Fruit fly (Drosophila melanogaster) whole organism, prepupa: Measurements from ENCODE around the gene CG14020.
A peak's percentile ranks its signal among the peaks of the same experiment; 100 is the strongest.

ENCODE experiments used
- Blimp-1 ChIP-seq: fragments of 200-800 bp; sonication (Bioruptor generic); optimal IDR thresholded peaks from 3 replicates; lab custom pipeline; 2017; ENCODE audit warnings: missing biosample characterization, missing genetic modification characterization, mild to moderate bottlenecking, moderate library complexity, missing genetic modification reagents
- CG10669 ChIP-seq: fragments of 200-800 bp; sonication (Bioruptor generic); optimal IDR thresholded peaks from 3 replicates; lab custom pipeline; 2018; ENCODE audit warnings: missing biosample characterization, mild to moderate bottlenecking, missing genetic modification characterization, moderate library complexity
- CG11294 ChIP-seq: fragments of 200-800 bp; sonication (Bioruptor generic); IDR thresholded peaks from 2 replicates; pipeline ENCODE4 v1.3.6; 2022; ENCODE audit warnings: missing biosample characterization, missing genetic modification characterization
- CG11762 ChIP-seq: fragments of 200-800 bp; sonication (Bioruptor generic); optimal IDR thresholded peaks from 3 replicates; lab custom pipeline; 2016; ENCODE audit warnings: missing biosample characterization, missing genetic modification characterization; ENCODE audit not compliant: insufficient read depth
- CG11902 ChIP-seq: fragments of 200-800 bp; sonication (Bioruptor generic); optimal IDR thresholded peaks from 3 replicates; lab custom pipeline; 2016; ENCODE audit warnings: missing biosample characterization, missing genetic modification characterization
- CG15336 ChIP-seq: fragments of 200-800 bp; sonication (Bioruptor generic); IDR thresholded peaks from 2 replicates; pipeline ENCODE4 v1.3.6; 2022; ENCODE audit warnings: missing biosample characterization, missing genetic modification characterization
- CG1621 ChIP-seq: fragments of 200-800 bp; sonication (Bioruptor generic); optimal IDR thresholded peaks from 3 replicates; lab custom pipeline; 2018; ENCODE audit warnings: missing biosample characterization, mild to moderate bottlenecking, missing genetic modification characterization
- CG16779 ChIP-seq: fragments of 200-800 bp; sonication (Bioruptor generic); optimal IDR thresholded peaks from 3 replicates; lab custom pipeline; 2017; ENCODE audit warnings: missing biosample characterization, mild to moderate bottlenecking, missing genetic modification characterization
- CG3032 ChIP-seq: fragments of 200-800 bp; optimal IDR thresholded peaks from 2 replicates; lab custom pipeline; 2019; ENCODE audit warnings: missing biosample characterization, mild to moderate bottlenecking, missing genetic modification characterization, moderate library complexity
- CG31627 ChIP-seq: fragments of 200-800 bp; sonication (Bioruptor generic); optimal IDR thresholded peaks from 3 replicates; lab custom pipeline; 2016; ENCODE audit warnings: missing biosample characterization, missing genetic modification characterization
- CG32006 ChIP-seq: fragments of 200-800 bp; sonication (Bioruptor generic); optimal IDR thresholded peaks from 3 replicates; lab custom pipeline; 2017; ENCODE audit warnings: missing biosample characterization, mild to moderate bottlenecking, missing genetic modification characterization
- CG34406 ChIP-seq: fragments of 200-800 bp; sonication (Bioruptor generic); optimal IDR thresholded peaks from 3 replicates; lab custom pipeline; 2016; ENCODE audit warnings: missing biosample characterization, missing genetic modification characterization
- CG3919 ChIP-seq: fragments of 200-800 bp; sonication (Bioruptor generic); optimal IDR thresholded peaks from 3 replicates; lab custom pipeline; 2016; ENCODE audit warnings: missing biosample characterization, missing genetic modification characterization
- CG4318 ChIP-seq: fragments of 200-800 bp; sonication (Bioruptor generic); optimal IDR thresholded peaks from 3 replicates; lab custom pipeline; 2017; ENCODE audit warnings: missing biosample characterization, mild to moderate bottlenecking, missing genetic modification characterization
- CG6163 ChIP-seq: fragments of 200-800 bp; sonication (Bioruptor generic); IDR thresholded peaks from 3 replicates; pipeline ENCODE4 v1.3.6; 2022; ENCODE audit warnings: missing biosample characterization, missing genetic modification characterization
- CG6276 ChIP-seq: fragments of 200-800 bp; sonication (Bioruptor generic); optimal IDR thresholded peaks from 2 replicates; lab custom pipeline; 2017; ENCODE audit warnings: missing biosample characterization, mild to moderate bottlenecking, missing genetic modification characterization
- CG6792 ChIP-seq: fragments of 200-800 bp; sonication (Bioruptor generic); optimal IDR thresholded peaks from 3 replicates; lab custom pipeline; 2016; ENCODE audit warnings: missing biosample characterization, missing genetic modification characterization
- CG6808 ChIP-seq: fragments of 200-800 bp; sonication (Bioruptor generic); optimal IDR thresholded peaks from 3 replicates; lab custom pipeline; 2017; ENCODE audit warnings: missing biosample characterization, missing genetic modification characterization, mild to moderate bottlenecking, moderate library complexity, missing genetic modification reagents
- CG6854 ChIP-seq: fragments of 200-800 bp; sonication (Bioruptor generic); optimal IDR thresholded peaks from 2 replicates; lab custom pipeline; 2017; ENCODE audit warnings: missing biosample characterization, mild to moderate bottlenecking, missing genetic modification characterization
- CG7368 ChIP-seq: fragments of 200-800 bp; sonication (Bioruptor generic); optimal IDR thresholded peaks from 3 replicates; lab custom pipeline; 2016; ENCODE audit warnings: missing biosample characterization, missing genetic modification characterization
- CG8119 ChIP-seq: fragments of 200-800 bp; sonication (Bioruptor generic); IDR thresholded peaks from 3 replicates; pipeline ENCODE4 v1.3.6; 2022; ENCODE audit warnings: missing biosample characterization, missing genetic modification characterization
- CG8319 ChIP-seq: fragments of 200-800 bp; sonication (Bioruptor generic); optimal IDR thresholded peaks from 3 replicates; lab custom pipeline; 2016; ENCODE audit warnings: missing biosample characterization, missing genetic modification characterization
- CG8632 ChIP-seq: fragments of 200-800 bp; sonication (Bioruptor generic); optimal IDR thresholded peaks from 3 replicates; lab custom pipeline; 2016; ENCODE audit warnings: missing biosample characterization, missing genetic modification characterization
- CG9139 ChIP-seq: fragments of 200-800 bp; sonication (Bioruptor generic); optimal IDR thresholded peaks from 3 replicates; lab custom pipeline; 2017; ENCODE audit warnings: missing biosample characterization, mild to moderate bottlenecking, missing genetic modification characterization
- Eip75B ChIP-seq: fragments of 200-800 bp; sonication (Bioruptor generic); optimal IDR thresholded peaks from 3 replicates; lab custom pipeline; 2016; ENCODE audit warnings: missing biosample characterization, missing genetic modification characterization
- Eip93F ChIP-seq: fragments of 200-800 bp; sonication (Bioruptor generic); optimal IDR thresholded peaks from 2 replicates; lab custom pipeline; 2016; ENCODE audit warnings: missing biosample characterization, mild to moderate bottlenecking, missing genetic modification characterization
- Ets21C ChIP-seq: fragments of 200-800 bp; sonication (Bioruptor generic); optimal IDR thresholded peaks from 3 replicates; lab custom pipeline; 2016; ENCODE audit warnings: missing biosample characterization, missing genetic modification characterization
- Ets96B ChIP-seq: fragments of 200-800 bp; optimal IDR thresholded peaks from 2 replicates; lab custom pipeline; 2019; ENCODE audit warnings: missing biosample characterization, mild to moderate bottlenecking, missing genetic modification characterization, moderate library complexity
- Gug ChIP-seq: fragments of 200-800 bp; sonication (Bioruptor generic); IDR thresholded peaks from 2 replicates; pipeline ENCODE4 v1.3.6; 2022; ENCODE audit warnings: missing biosample characterization, missing genetic modification characterization
- Hr4 ChIP-seq: fragments of 200-800 bp; sonication (Bioruptor generic); optimal IDR thresholded peaks from 3 replicates; lab custom pipeline; 2016; ENCODE audit warnings: missing biosample characterization, missing genetic modification characterization
- Lpt ChIP-seq: fragments of 200-800 bp; sonication (Bioruptor generic); optimal IDR thresholded peaks from 3 replicates; lab custom pipeline; 2016; ENCODE audit warnings: missing biosample characterization, missing genetic modification characterization
- Met ChIP-seq: fragments of 200-800 bp; sonication (Bioruptor generic); optimal IDR thresholded peaks from 3 replicates; lab custom pipeline; 2016; ENCODE audit warnings: missing biosample characterization, missing genetic modification characterization
- OdsH ChIP-seq: fragments of 200-800 bp; sonication (Bioruptor generic); optimal IDR thresholded peaks from 3 replicates; lab custom pipeline; 2016; ENCODE audit warnings: missing biosample characterization, missing genetic modification characterization
- Smox ChIP-seq: fragments of 200-800 bp; sonication (Bioruptor generic); optimal IDR thresholded peaks from 3 replicates; lab custom pipeline; 2016; ENCODE audit warnings: missing biosample characterization, missing genetic modification characterization
- Sox102F ChIP-seq: fragments of 200-800 bp; sonication (Bioruptor generic); optimal IDR thresholded peaks from 2 replicates; lab custom pipeline; 2016; ENCODE audit warnings: missing biosample characterization, mild to moderate bottlenecking, missing genetic modification characterization
- Sox14 ChIP-seq: fragments of 200-800 bp; sonication (Bioruptor generic); optimal IDR thresholded peaks from 3 replicates; lab custom pipeline; 2016; ENCODE audit warnings: missing biosample characterization, missing genetic modification characterization
- Sox15 ChIP-seq: fragments of 200-800 bp; sonication (Bioruptor generic); optimal IDR thresholded peaks from 3 replicates; lab custom pipeline; 2016; ENCODE audit warnings: missing biosample characterization, missing genetic modification characterization
- achi ChIP-seq: fragments of 200-800 bp; sonication (Bioruptor generic); optimal IDR thresholded peaks from 3 replicates; lab custom pipeline; 2016; ENCODE audit warnings: missing biosample characterization, missing genetic modification characterization
- acj6 ChIP-seq: fragments of 200-800 bp; sonication (Bioruptor generic); optimal IDR thresholded peaks from 3 replicates; lab custom pipeline; 2016; ENCODE audit warnings: missing biosample characterization, missing genetic modification characterization
- cyc ChIP-seq: fragments of 200-800 bp; sonication (Bioruptor generic); optimal IDR thresholded peaks from 3 replicates; lab custom pipeline; 2016; ENCODE audit warnings: missing biosample characterization, missing genetic modification characterization
- dsx ChIP-seq: fragments of 200-800 bp; optimal IDR thresholded peaks from 3 replicates; lab custom pipeline; 2019; ENCODE audit warnings: missing biosample characterization, mild to moderate bottlenecking, missing genetic modification characterization, moderate library complexity; ENCODE audit not compliant: poor library complexity, severe bottlenecking
- eg ChIP-seq: fragments of 200-800 bp; sonication (Bioruptor generic); IDR thresholded peaks from 3 replicates; pipeline ENCODE4 v1.3.6; 2022; ENCODE audit warnings: missing biosample characterization, missing genetic modification characterization
- esn ChIP-seq: fragments of 200-800 bp; sonication (Bioruptor generic); optimal IDR thresholded peaks from 2 replicates; lab custom pipeline; 2016; ENCODE audit warnings: missing biosample characterization, mild to moderate bottlenecking, missing genetic modification characterization, moderate library complexity
- fd85E ChIP-seq: fragments of 200-800 bp; sonication (Bioruptor generic); optimal IDR thresholded peaks from 3 replicates; lab custom pipeline; 2016; ENCODE audit warnings: missing biosample characterization, missing genetic modification characterization
- fkh ChIP-seq: fragments of 200-800 bp; sonication (Bioruptor generic); optimal IDR thresholded peaks from 3 replicates; lab custom pipeline; 2017; ENCODE audit warnings: missing biosample characterization, mild to moderate bottlenecking, missing genetic modification characterization, moderate library complexity
- lz ChIP-seq: fragments of 200-800 bp; sonication (Bioruptor generic); optimal IDR thresholded peaks from 3 replicates; lab custom pipeline; 2016; ENCODE audit warnings: missing biosample characterization, missing genetic modification characterization
- net ChIP-seq: fragments of 200-800 bp; sonication (Bioruptor generic); optimal IDR thresholded peaks from 3 replicates; lab custom pipeline; 2016; ENCODE audit warnings: missing biosample characterization, missing genetic modification characterization
- pdm3 ChIP-seq: fragments of 200-800 bp; sonication (Bioruptor generic); optimal IDR thresholded peaks from 3 replicates; lab custom pipeline; 2016; ENCODE audit warnings: missing biosample characterization, missing genetic modification characterization
- spab ChIP-seq: fragments of 200-800 bp; sonication (Bioruptor generic); optimal IDR thresholded peaks from 2 replicates; lab custom pipeline; 2017; ENCODE audit warnings: missing biosample characterization, mild to moderate bottlenecking, missing genetic modification characterization, missing genetic modification reagents
- ss ChIP-seq, 2 experiments: fragments of 200-800 bp; sonication (Bioruptor generic); optimal IDR thresholded peaks; 2 replicates in 1 of 2; 3 replicates in 1 of 2; lab custom pipeline; 2017 to 2018; ENCODE audit warnings: mild to moderate bottlenecking in 2 of 2, missing biosample characterization in 2 of 2, missing genetic modification characterization in 2 of 2, moderate library complexity in 1 of 2
- topi ChIP-seq: fragments of 200-800 bp; sonication (Bioruptor generic); optimal IDR thresholded peaks from 3 replicates; lab custom pipeline; 2016; ENCODE audit warnings: missing biosample characterization, missing genetic modification characterization
- vri ChIP-seq: fragments of 200-800 bp; sonication (Bioruptor generic); optimal IDR thresholded peaks from 3 replicates; lab custom pipeline; 2016; ENCODE audit warnings: missing biosample characterization, mild to moderate bottlenecking, missing genetic modification characterization

CG14020 gene

DNA sequence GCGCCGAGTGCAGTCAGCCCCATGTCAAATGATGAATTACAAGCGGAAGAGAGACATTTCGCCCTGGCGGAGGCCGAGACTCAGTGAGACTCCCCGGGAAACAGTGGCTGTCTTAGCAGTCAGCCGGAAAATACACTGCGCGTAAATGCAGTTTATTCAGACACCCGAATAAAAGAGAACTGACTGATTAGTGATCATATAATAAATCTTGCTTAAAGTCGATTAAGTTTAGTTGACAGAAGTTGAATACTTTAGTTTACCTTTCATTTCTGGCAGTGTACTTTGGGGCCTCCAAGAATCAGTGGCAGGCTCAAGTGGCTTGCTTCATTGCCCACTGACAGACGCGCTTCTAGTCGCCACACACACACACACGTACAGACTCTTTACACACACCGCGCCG, 26.3 kb upstream of the CG14020 start:
- TF ChIP-seq CG6163 (GFP tag; lab: Robert Waterston, UW) (peak; percentile 87), CG31627 (peak; percentile 37), CG1621 (tag; lab: Kevin White, UChicago) (peak; percentile 79), Sox14 (GFP tag; lab: Kevin White, UChicago) (peak; percentile 77), Ets21C (no peak), net (GFP tag; lab: Kevin White, UChicago) (peak; percentile 56), CG8119 (GFP tag; lab: Robert Waterston, UW) (peak; percentile 75), CG11762 (GFP tag; lab: Kevin White, UChicago) (peak; percentile 55), Hr4 (GFP tag; lab: Kevin White, UChicago) (peak; percentile 51), topi (GFP tag; lab: Kevin White, UChicago) (peak; percentile 51), CG6854 (no peak), Sox15 (peak; percentile 50), fd85E (GFP tag; lab: Kevin White, UChicago) (no peak), pdm3 (GFP tag; lab: Kevin White, UChicago) (peak; percentile 67), Eip75B (GFP tag; lab: Kevin White, UChicago) (peak; percentile 76), CG9139 (peak; percentile 67), CG10669 (GFP tag; lab: Kevin White, UChicago) (peak; percentile 81), CG34406 (peak; percentile 46), CG4318 (GFP tag; lab: Kevin White, UChicago) (peak; percentile 42), OdsH (GFP tag; lab: Kevin White, UChicago) (peak; percentile 67), spab (GFP tag; lab: Kevin White, UChicago) (peak; percentile 76), dsx (GFP tag; lab: Kevin White, UChicago) (peak; percentile 61), CG3032 (peak; percentile 74), Sox102F (GFP tag; lab: Kevin White, UChicago) (peak; percentile 30), Smox (GFP tag; lab: Kevin White, UChicago) (no peak), esn (GFP tag; lab: Kevin White, UChicago) (peak; percentile 63), vri (GFP tag; lab: Kevin White, UChicago) (peak; percentile 2), CG15336 (GFP tag; lab: Robert Waterston, UW) (peak; percentile 56; the same call in 1 of the 2 replicates), CG8632 (GFP tag; lab: Kevin White, UChicago) (peak; percentile 43), Gug (GFP tag; lab: Robert Waterston, UW) (peak; percentile 56; the same call in 1 of the 2 replicates), Ets96B (peak; percentile 79), eg (peak; percentile 73), acj6 (peak; percentile 69), lz (GFP tag; lab: Kevin White, UChicago) (peak; percentile 23), Met (GFP tag; lab: Kevin White, UChicago) (peak; percentile 59), fkh (GFP tag; lab: Kevin White, UChicago) (no peak), CG16779 (tag; lab: Kevin White, UChicago) (peak; percentile 62), CG11294 (no peak), Lpt (GFP tag; lab: Kevin White, UChicago) (peak; percentile 42), CG6276 (GFP tag; lab: Kevin White, UChicago) (peak; percentile 29), CG8319 (GFP tag; lab: Kevin White, UChicago) (peak; percentile 45), CG6808 (peak; percentile 77), CG11902 (GFP tag; lab: Kevin White, UChicago) (peak; percentile 18), Blimp-1 (GFP tag; lab: Kevin White, UChicago) (no peak), CG7368 (GFP tag; lab: Kevin White, UChicago) (peak; percentile 74), CG32006 (GFP tag; lab: Kevin White, UChicago) (peak; percentile 75), CG6792 (GFP tag; lab: Kevin White, UChicago) (peak; percentile 67), achi (GFP tag; lab: Kevin White, UChicago) (peak; percentile 75), Eip93F (GFP tag; lab: Kevin White, UChicago) (no peak), ss (GFP tag; optimal IDR thresholded peaks at IDR 0.05; lab: Kevin White, UChicago) (peak; percentile 66 to 67), cyc (peak; percentile 56), CG3919 (GFP tag; lab: Kevin White, UChicago) (peak; percentile 80)
